Fruit fly (Drosophila melanogaster) whole organism, pupa: Measurements from ENCODE around the gene CG7289.
A peak's percentile ranks its signal among the peaks of the same experiment; 100 is the strongest.

ENCODE experiments used
- CG10348 ChIP-seq: fragments of 200-800 bp; sonication (Bioruptor generic); IDR thresholded peaks from 2 replicates; pipeline ENCODE4 v1.3.6; 2022; ENCODE audit warnings: missing biosample characterization, missing genetic modification characterization
- CG12605 ChIP-seq: fragments of 200-800 bp; sonication (Bioruptor generic); IDR thresholded peaks from 2 replicates; pipeline ENCODE4 v1.3.6; 2022; ENCODE audit warnings: missing biosample characterization, missing genetic modification characterization
- CG13204 ChIP-seq: fragments of 200-800 bp; sonication (Bioruptor generic); optimal IDR thresholded peaks from 2 replicates; lab custom pipeline; 2018; ENCODE audit warnings: missing biosample characterization, mild to moderate bottlenecking, missing genetic modification characterization, moderate library complexity
- CG14655 ChIP-seq: fragments of 200-800 bp; sonication (Bioruptor generic); optimal IDR thresholded peaks from 3 replicates; lab custom pipeline; 2017; ENCODE audit warnings: mild to moderate bottlenecking, missing biosample characterization, missing genetic modification reagents, missing genetic modification characterization
- CG15710 ChIP-seq: fragments of 200-800 bp; sonication (Bioruptor generic); optimal IDR thresholded peaks from 2 replicates; lab custom pipeline; 2018; ENCODE audit warnings: missing biosample characterization, mild to moderate bottlenecking, missing genetic modification characterization, moderate library complexity
- CG17806 ChIP-seq: fragments of 200-800 bp; sonication (Bioruptor generic); optimal IDR thresholded peaks from 2 replicates; lab custom pipeline; 2018; ENCODE audit warnings: missing biosample characterization, mild to moderate bottlenecking, missing genetic modification characterization, moderate library complexity
- CG32121 ChIP-seq: fragments of 200-800 bp; sonication (Bioruptor generic); IDR thresholded peaks from 2 replicates; pipeline ENCODE4 v1.3.6; 2022; ENCODE audit warnings: missing biosample characterization, missing genetic modification characterization
- CG34367 ChIP-seq: fragments of 200-800 bp; sonication (Bioruptor generic); optimal IDR thresholded peaks from 2 replicates; lab custom pipeline; 2018; ENCODE audit warnings: missing biosample characterization, mild to moderate bottlenecking, missing genetic modification characterization
- CG4496 ChIP-seq: fragments of 200-800 bp; sonication (Bioruptor generic); IDR thresholded peaks from 3 replicates; pipeline ENCODE4 v1.3.6; 2022; ENCODE audit warnings: missing biosample characterization, missing genetic modification characterization
- CG8159 ChIP-seq: fragments of 200-800 bp; sonication (Bioruptor generic); optimal IDR thresholded peaks from 3 replicates; lab custom pipeline; 2018; ENCODE audit warnings: missing biosample characterization, mild to moderate bottlenecking, missing genetic modification characterization, moderate library complexity
- CG8301 ChIP-seq: fragments of 200-800 bp; sonication (Bioruptor generic); optimal IDR thresholded peaks from 2 replicates; lab custom pipeline; 2018; ENCODE audit warnings: missing biosample characterization, mild to moderate bottlenecking, missing genetic modification characterization
- CG9948 ChIP-seq: fragments of 200-800 bp; sonication (Bioruptor generic); optimal IDR thresholded peaks from 2 replicates; lab custom pipeline; 2018; ENCODE audit warnings: missing biosample characterization, mild to moderate bottlenecking, missing genetic modification characterization, moderate library complexity
- D1 ChIP-seq: fragments of 200-800 bp; sonication (Bioruptor generic); optimal IDR thresholded peaks from 2 replicates; lab custom pipeline; 2018; ENCODE audit warnings: missing biosample characterization, mild to moderate bottlenecking, missing genetic modification characterization, moderate library complexity
- EcR ChIP-seq: fragments of 200-800 bp; sonication (Bioruptor generic); optimal IDR thresholded peaks from 3 replicates; lab custom pipeline; 2019; ENCODE audit warnings: missing biosample characterization, missing genetic modification characterization, mild to moderate bottlenecking, moderate library complexity, missing genetic modification reagents
- Ets98B ChIP-seq: fragments of 200-800 bp; sonication (Bioruptor generic); IDR thresholded peaks from 2 replicates; pipeline ENCODE4 v1.3.6; 2022; ENCODE audit warnings: missing biosample characterization, missing genetic modification characterization
- Pif1A ChIP-seq: fragments of 200-800 bp; sonication (Bioruptor generic); optimal IDR thresholded peaks from 3 replicates; lab custom pipeline; 2016; ENCODE audit warnings: missing biosample characterization, missing genetic modification characterization
- Pif1B ChIP-seq: fragments of 200-800 bp; sonication (Bioruptor generic); optimal IDR thresholded peaks from 3 replicates; lab custom pipeline; 2016; ENCODE audit warnings: missing biosample characterization, missing genetic modification characterization
- Snoo ChIP-seq: fragments of 200-800 bp; sonication (Bioruptor generic); optimal IDR thresholded peaks from 3 replicates; lab custom pipeline; 2017; ENCODE audit warnings: missing biosample characterization, mild to moderate bottlenecking, missing genetic modification characterization, inconsistent platforms
- fd96Ca ChIP-seq: fragments of 200-800 bp; sonication (Bioruptor generic); IDR thresholded peaks from 3 replicates; pipeline ENCODE4 v1.3.6; 2022; ENCODE audit warnings: missing biosample characterization, missing genetic modification characterization
- gl ChIP-seq: fragments of 200-800 bp; sonication (Bioruptor generic); optimal IDR thresholded peaks from 2 replicates; lab custom pipeline; 2018; ENCODE audit warnings: missing biosample characterization, mild to moderate bottlenecking, missing genetic modification characterization
- rn ChIP-seq: fragments of 200-800 bp; sonication (Bioruptor generic); IDR thresholded peaks from 2 replicates; pipeline ENCODE4 v1.3.6; 2022; ENCODE audit warnings: missing biosample characterization, missing genetic modification characterization

CG7289 gene

DNA sequence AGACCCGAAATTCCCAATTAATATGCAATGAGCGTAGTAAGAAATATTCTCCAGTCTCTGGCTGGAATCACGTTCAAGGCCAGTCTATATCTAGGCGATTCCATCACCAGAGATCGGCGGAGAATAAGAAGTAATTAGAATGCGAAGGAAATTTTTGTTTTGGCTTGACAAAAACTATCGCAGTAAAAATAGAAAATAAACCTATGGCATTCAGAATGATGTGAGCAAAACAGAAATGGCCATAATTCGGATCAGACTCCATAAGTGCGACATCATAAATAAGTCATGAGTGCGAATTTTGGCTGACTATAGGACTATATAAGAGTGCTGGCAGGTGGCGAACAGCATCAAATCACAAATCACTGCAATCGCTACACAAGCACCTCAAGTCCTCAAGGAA is 26.1 kb downstream of the CG7289 start, which contains the start of gene Nplp4:
TSS of gene Nplp4 (plus strand) at position 301 of the 400 bp plus-strand sequence.
- TF ChIP-seq gl (tag; lab: Kevin White, UChicago) (no peak), CG17806 (tag; lab: Kevin White, UChicago) (no peak), CG14655 (GFP tag; lab: Kevin White, UChicago) (no peak), CG8301 (tag; lab: Kevin White, UChicago) (no peak), CG10348 (no peak), CG12605 (GFP tag; lab: Robert Waterston, UW) (no peak), Snoo (tag; lab: Kevin White, UChicago) (no peak), fd96Ca (no peak), Pif1A (no peak), Ets98B (no peak), CG32121 (GFP tag; lab: Robert Waterston, UW) (no peak), D1 (no peak), CG13204 (GFP tag; lab: Kevin White, UChicago) (no peak), CG9948 (tag; lab: Kevin White, UChicago) (no peak), Pif1B (no peak), CG8159 (tag; lab: Kevin White, UChicago) (no peak), CG15710 (tag; lab: Kevin White, UChicago) (no peak)
- TF ChIP-seq, all 21 proteins: peak for 0

dm6 chr2L:2008980-2009954 is 27.2 kb downstream of the CG7289 start, which contains the start of gene CG4238:
CG4238 (plus strand) TSS chr2L:2009859.
- TF ChIP-seq D1 (peak; percentile 9), EcR (GFP tag; lab: Kevin White, UChicago) (no peak)

dm6 chr2L:2010335-2011061 is 28.5 kb downstream of the CG7289 start:
- TF ChIP-seq fd96Ca = no peak
- no peak for TF ChIP-seq CG8159 (tag; lab: Kevin White, UChicago)
- no peak for TF ChIP-seq CG34367 (tag; lab: Kevin White, UChicago)
- TF ChIP-seq CG15710 (tag; lab: Kevin White, UChicago) = no peak
- no peak for TF ChIP-seq CG32121 (GFP tag; lab: Robert Waterston, UW)
- no peak for TF ChIP-seq Pif1B
- no peak for TF ChIP-seq D1
- TF ChIP-seq gl (tag; lab: Kevin White, UChicago) = no peak
- TF ChIP-seq CG10348 = no peak
- no peak for TF ChIP-seq CG13204 (GFP tag; lab: Kevin White, UChicago)
- TF ChIP-seq CG9948 (tag; lab: Kevin White, UChicago) = no peak
- TF ChIP-seq rn (GFP tag; lab: Robert Waterston, UW) = no peak
- no peak for TF ChIP-seq Pif1A
- no peak for TF ChIP-seq CG14655 (GFP tag; lab: Kevin White, UChicago)
- TF ChIP-seq CG17806 (tag; lab: Kevin White, UChicago) = no peak
- no peak for TF ChIP-seq Ets98B
- TF ChIP-seq Snoo (tag; lab: Kevin White, UChicago) = no peak
- TF ChIP-seq CG12605 (GFP tag; lab: Robert Waterston, UW) = no peak
- no peak for TF ChIP-seq CG8301 (tag; lab: Kevin White, UChicago)
- TF ChIP-seq CG4496 (GFP tag; lab: Robert Waterston, UW) = no peak

dm6 chr2L:2011430-2011829 is 29.4 kb downstream of the CG7289 start:
- TF ChIP-seq EcR (GFP tag; lab: Kevin White, UChicago) = no peak
- TF ChIP-seq D1 = no peak
- TF ChIP-seq Pif1B = no peak
- TF ChIP-seq CG14655 (GFP tag; lab: Kevin White, UChicago) = no peak
- TF ChIP-seq CG15710 (tag; lab: Kevin White, UChicago) = no peak
- TF ChIP-seq Pif1A = no peak
- TF ChIP-seq Snoo (tag; lab: Kevin White, UChicago) = no peak
- TF ChIP-seq, all 21 proteins: peak for 0

dm6 chr2L:2013057-2013456 is 31.0 kb downstream of the CG7289 start:
- TF ChIP-seq CG12605 (GFP tag; lab: Robert Waterston, UW) (no peak), Snoo (tag; lab: Kevin White, UChicago) (no peak), CG8301 (tag; lab: Kevin White, UChicago) (no peak), CG17806 (tag; lab: Kevin White, UChicago) (no peak), EcR (GFP tag; lab: Kevin White, UChicago) (no peak), CG10348 (no peak), CG34367 (tag; lab: Kevin White, UChicago) (no peak), CG4496 (GFP tag; lab: Robert Waterston, UW) (no peak), gl (tag; lab: Kevin White, UChicago) (no peak)
- TF ChIP-seq, all 21 proteins: peak for 0
